Worm (Caenorhabditis elegans): ENCODE results near the gene srh-98.

ce11 chrV:16211713-16212112, 23.8 kb downstream of the srh-98 start:
- TF ChIP-seq nhr-76 (tag; optimal IDR thresholded peaks at IDR 0.05) = no peak
- no peak for TF ChIP-seq dpl-1 (GFP tag; optimal IDR thresholded peaks at IDR 0.05)
- TF ChIP-seq ama-1 (optimal IDR thresholded peaks at IDR 0.05) = no peak
- no peak for TF ChIP-seq unc-62 (GFP tag; optimal IDR thresholded peaks at IDR 0.05)
- TF ChIP-seq mep-1 (tag; optimal IDR thresholded peaks at IDR 0.05) = no peak
- no peak for TF ChIP-seq ceh-82 (tag; optimal IDR thresholded peaks at IDR 0.05)
- no peak for TF ChIP-seq jun-1 (tag; optimal IDR thresholded peaks at IDR 0.05)
- no peak for TF ChIP-seq nhr-12 (tag; optimal IDR thresholded peaks at IDR 0.05)
- no peak for TF ChIP-seq C04F5.9 (tag; optimal IDR thresholded peaks at IDR 0.05)
- no peak for TF ChIP-seq nhr-237 (tag; optimal IDR thresholded peaks at IDR 0.05)
- no peak for TF ChIP-seq nhr-84 (tag; optimal IDR thresholded peaks at IDR 0.05)
- no peak for TF ChIP-seq lin-39 (tag; optimal IDR thresholded peaks at IDR 0.05)
- TF ChIP-seq ces-1 (GFP tag; optimal IDR thresholded peaks at IDR 0.05) = no peak

Measured in whole organism, L1 larva.